Worm (Caenorhabditis elegans) whole organism, young adult: ENCODE measurements around the gene F38A5.22.
A peak's percentile ranks its signal among the peaks of the same experiment; 100 is the strongest.

Experiments used
- B0261.1 ChIP-seq: sonication (generic microtip); optimal IDR thresholded peaks from 2 replicates; lab custom pipeline; 2016; ENCODE audit warnings: mild to moderate bottlenecking, missing genetic modification characterization, moderate library complexity, missing compliant biosample characterization
- C06A6.2 ChIP-seq: fragments of 200-800 bp; sonication (Bioruptor generic); conservative IDR thresholded peaks from 2 replicates; pipeline ENCODE4 v1.3.6; 2022; ENCODE audit warnings: missing genetic modification characterization, missing compliant biosample characterization
- D2030.7 ChIP-seq: fragments of 200-800 bp; sonication (Bioruptor generic); IDR thresholded peaks from 2 replicates; pipeline ENCODE4 v1.3.6; 2022; ENCODE audit warnings: missing genetic modification reagents, missing genetic modification characterization, missing compliant biosample characterization
- F37B4.10 ChIP-seq: fragments of 200-800 bp; sonication (Bioruptor generic); IDR thresholded peaks from 2 replicates; pipeline ENCODE4 v1.3.6; 2022; ENCODE audit warnings: missing genetic modification characterization, missing compliant biosample characterization
- F57C9.4 ChIP-seq: sonication (generic microtip); optimal IDR thresholded peaks from 2 replicates; lab custom pipeline; 2017; ENCODE audit warnings: mild to moderate bottlenecking, missing genetic modification characterization, missing compliant biosample characterization
- T26A5.8 ChIP-seq: sonication (generic microtip); optimal IDR thresholded peaks from 2 replicates; lab custom pipeline; 2016; ENCODE audit warnings: missing genetic modification characterization, missing compliant biosample characterization
- Y56A3A.18 ChIP-seq: fragments of 200-800 bp; sonication (Bioruptor generic); IDR thresholded peaks from 2 replicates; pipeline ENCODE4 v1.3.6; 2022; ENCODE audit warnings: missing genetic modification reagents, missing genetic modification characterization, missing compliant biosample characterization
- Y79H2A.3 ChIP-seq: fragments of 200-800 bp; sonication (Bioruptor generic); conservative IDR thresholded peaks from 2 replicates; pipeline ENCODE4 v1.3.6; 2022; ENCODE audit warnings: missing genetic modification reagents, missing genetic modification characterization, missing compliant biosample characterization
- athp-1 ChIP-seq: sonication (generic microtip); optimal IDR thresholded peaks from 2 replicates; lab custom pipeline; 2017; ENCODE audit warnings: mild to moderate bottlenecking, missing genetic modification characterization, missing compliant biosample characterization
- attf-5 ChIP-seq: fragments of 200-800 bp; sonication (Bioruptor generic); optimal IDR thresholded peaks from 2 replicates; lab custom pipeline; 2018; ENCODE audit warnings: mild to moderate bottlenecking, missing genetic modification characterization, missing compliant biosample characterization
- cebp-1 ChIP-seq, 2 experiments: fragments of 200-800 bp in 1 of 2; sonication (Bioruptor generic) in 1 of 2; sonication (generic microtip) in 1 of 2; IDR thresholded peaks in 1 of 2; optimal IDR thresholded peaks in 1 of 2; 2 replicates each; pipeline versions ENCODE4 v1.3.6 to Lab custom; 2017 to 2022; ENCODE audit warnings: missing compliant biosample characterization in 2 of 2, missing genetic modification characterization in 2 of 2, mild to moderate bottlenecking in 1 of 2, missing genetic modification reagents in 1 of 2, moderate library complexity in 1 of 2
- cebp-2 ChIP-seq: fragments of 200-800 bp; sonication (Bioruptor generic); IDR thresholded peaks from 2 replicates; pipeline ENCODE4 v1.3.6; 2022; ENCODE audit warnings: missing genetic modification characterization, missing compliant biosample characterization
- ceh-40 ChIP-seq: fragments of 200-800 bp; sonication (Bioruptor generic); IDR thresholded peaks from 2 replicates; pipeline ENCODE4 v1.3.6; 2022; ENCODE audit warnings: missing genetic modification characterization, missing compliant biosample characterization
- ceh-91 ChIP-seq: fragments of 200-800 bp; sonication (Bioruptor generic); IDR thresholded peaks from 2 replicates; pipeline ENCODE4 v1.3.6; 2022; ENCODE audit warnings: missing genetic modification reagents, missing genetic modification characterization, missing compliant biosample characterization
- die-1 ChIP-seq: sonication (generic microtip); optimal IDR thresholded peaks from 2 replicates; lab custom pipeline; 2016; ENCODE audit warnings: missing genotype, mild to moderate bottlenecking, missing genetic modification characterization, missing compliant biosample characterization
- efl-1 ChIP-seq: fragments of 150-350 bp; optimal IDR thresholded peaks from 2 replicates; lab custom pipeline; 2014; ENCODE audit warnings: missing biosample characterization, missing genetic modification reagents, missing genetic modification characterization
- egrh-3 ChIP-seq: fragments of 200-800 bp; sonication (Bioruptor generic); IDR thresholded peaks from 2 replicates; pipeline ENCODE4 v1.3.6; 2022; ENCODE audit warnings: missing genetic modification reagents, missing genetic modification characterization, missing compliant biosample characterization
- him-1 ChIP-seq: sonication (generic microtip); optimal IDR thresholded peaks from 2 replicates; lab custom pipeline; 2016; ENCODE audit warnings: missing genotype, missing genetic modification reagents, missing genetic modification characterization, missing compliant biosample characterization
- hlh-12 ChIP-seq: sonication (generic microtip); optimal IDR thresholded peaks from 2 replicates; lab custom pipeline; 2016; ENCODE audit warnings: missing genetic modification characterization, missing compliant biosample characterization
- hmg-1.2 ChIP-seq: fragments of 200-800 bp; sonication (Bioruptor generic); IDR thresholded peaks from 2 replicates; pipeline ENCODE4 v1.3.6; 2022; ENCODE audit warnings: missing genetic modification reagents, missing genetic modification characterization, missing compliant biosample characterization
- let-607 ChIP-seq, 2 experiments: fragments of 200-800 bp in 1 of 2; sonication (Bioruptor generic) in 1 of 2; sonication (generic microtip) in 1 of 2; optimal IDR thresholded peaks; 2 replicates each; lab custom pipeline; 2016 to 2018; ENCODE audit warnings: mild to moderate bottlenecking in 2 of 2, missing compliant biosample characterization in 2 of 2, missing genetic modification characterization in 2 of 2, moderate library complexity in 2 of 2, missing genotype in 1 of 2
- madf-3 ChIP-seq: fragments of 200-800 bp; sonication (Bioruptor generic); IDR thresholded peaks from 2 replicates; pipeline ENCODE4 v1.3.6; 2022; ENCODE audit warnings: missing genetic modification reagents, missing genetic modification characterization, missing compliant biosample characterization
- mcd-1 ChIP-seq: fragments of 200-800 bp; sonication (Bioruptor generic); IDR thresholded peaks from 2 replicates; pipeline ENCODE4 v1.3.6; 2022; ENCODE audit warnings: missing genetic modification reagents, missing genetic modification characterization, missing compliant biosample characterization
- mxl-1 ChIP-seq: sonication (generic microtip); optimal IDR thresholded peaks from 2 replicates; lab custom pipeline; 2016; ENCODE audit warnings: missing genetic modification characterization, missing compliant biosample characterization
- nfyb-1 ChIP-seq: fragments of 200-800 bp; sonication (Bioruptor generic); IDR thresholded peaks from 2 replicates; pipeline ENCODE4 v1.3.6; 2022; ENCODE audit warnings: missing genetic modification reagents, missing genetic modification characterization, missing compliant biosample characterization
- nhr-80 ChIP-seq: sonication (generic microtip); optimal IDR thresholded peaks from 2 replicates; lab custom pipeline; 2016; ENCODE audit warnings: missing genetic modification characterization, missing compliant biosample characterization
- repo-1 ChIP-seq: sonication (generic microtip); optimal IDR thresholded peaks from 2 replicates; lab custom pipeline; 2017; ENCODE audit warnings: mild to moderate bottlenecking, missing genetic modification characterization, missing compliant biosample characterization
- sdz-38 ChIP-seq: sonication (generic microtip); optimal IDR thresholded peaks from 2 replicates; lab custom pipeline; 2016; ENCODE audit warnings: missing genotype, missing genetic modification characterization, missing compliant biosample characterization
- snpc-1.1 ChIP-seq: sonication (generic microtip); optimal IDR thresholded peaks from 2 replicates; lab custom pipeline; 2017; ENCODE audit warnings: missing genetic modification characterization, mild to moderate bottlenecking, missing compliant biosample characterization, antibody characterized with exemption, moderate library complexity, missing genotype, missing genetic modification reagents; ENCODE audit not compliant: insufficient read depth
- snpc-4 ChIP-seq, 5 experiments: fragments of 150-350 bp in 1 of 5; sonication (generic microtip) in 4 of 5; optimal IDR thresholded peaks; 2 replicates each; lab custom pipeline; 2014 to 2018; ENCODE audit warnings: missing genetic modification characterization in 5 of 5, missing biosample characterization in 3 of 5, antibody characterized with exemption in 2 of 5, mild to moderate bottlenecking in 2 of 5, missing compliant biosample characterization in 2 of 5, missing genotype in 2 of 5, moderate library complexity in 2 of 5, missing genetic modification reagents in 1 of 5
- somi-1 ChIP-seq: fragments of 200-800 bp; sonication (Bioruptor generic); optimal IDR thresholded peaks from 2 replicates; lab custom pipeline; 2018; ENCODE audit warnings: mild to moderate bottlenecking, missing genetic modification characterization, missing compliant biosample characterization
- tbx-9 ChIP-seq: sonication (generic microtip); optimal IDR thresholded peaks from 2 replicates; lab custom pipeline; 2016; ENCODE audit warnings: borderline replicate concordance, missing genetic modification characterization, inconsistent platforms, missing compliant biosample characterization
- tlf-1 ChIP-seq: fragments of 200-800 bp; sonication (Bioruptor generic); optimal IDR thresholded peaks from 2 replicates; lab custom pipeline; 2018; ENCODE audit warnings: mild to moderate bottlenecking, missing genetic modification characterization, missing compliant biosample characterization
- ztf-18 ChIP-seq: sonication (generic microtip); optimal IDR thresholded peaks from 2 replicates; lab custom pipeline; 2016; ENCODE audit warnings: missing genotype, mild to moderate bottlenecking, missing genetic modification characterization, missing compliant biosample characterization
- ztf-25 ChIP-seq: fragments of 200-800 bp; sonication (Bioruptor generic); IDR thresholded peaks from 2 replicates; pipeline ENCODE4 v1.3.6; 2022; ENCODE audit warnings: missing genetic modification reagents, missing genetic modification characterization, missing compliant biosample characterization

F38A5.22 gene

DNA sequence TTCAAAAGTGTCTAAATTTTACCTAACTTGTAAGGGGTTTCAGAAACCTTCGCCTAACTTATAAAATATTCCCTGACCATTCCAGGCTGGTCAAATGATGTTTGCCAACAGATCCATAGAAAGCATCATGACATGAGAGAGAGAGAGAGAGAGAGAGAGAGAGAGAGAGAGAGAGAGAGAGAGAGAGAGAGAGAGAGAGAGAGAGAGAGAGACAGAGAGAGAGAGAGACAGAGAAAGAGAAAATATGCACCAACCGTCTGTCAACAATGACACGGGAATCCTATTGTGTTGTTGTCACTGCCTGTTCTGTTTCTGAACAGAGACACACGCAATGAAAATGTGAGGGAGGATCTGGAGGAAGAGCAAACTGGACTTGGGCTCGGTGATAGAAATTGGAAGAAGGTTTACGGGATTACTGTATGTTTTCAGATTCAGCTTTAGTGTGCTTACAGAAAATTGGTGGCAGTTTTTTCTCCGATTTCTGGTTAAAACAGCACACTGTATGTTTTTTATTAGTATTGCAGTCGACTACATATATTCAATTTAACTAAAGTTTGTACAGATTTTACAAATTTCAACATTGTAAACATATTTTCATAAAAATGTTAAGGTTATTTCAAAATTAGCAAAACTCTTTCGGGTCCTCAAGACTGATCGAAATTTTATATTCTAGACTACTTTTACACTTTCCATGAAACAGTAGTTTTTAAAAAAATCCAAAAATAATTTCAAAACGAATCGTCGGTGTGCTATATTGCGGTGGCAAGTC lies 19.6 kb downstream of the F38A5.22 start:
- TF ChIP-seq somi-1 (GFP tag; lab: Kevin White, UChicago) (no peak), attf-5 (GFP tag; lab: Kevin White, UChicago) (peak; percentile 25), hmg-1.2 (GFP tag; lab: Robert Waterston, UW) (peak; percentile 55), mcd-1 (GFP tag; lab: Robert Waterston, UW) (peak; percentile 35; the same call in 1 of the 2 replicates), egrh-3 (GFP tag; lab: Robert Waterston, UW) (0 out of 2 replicates have a peak, but pooled peaks have one; percentile 21)

ce11 chrIV:6574343-6574742 lies 21.4 kb downstream of the F38A5.22 start:
- TF ChIP-seq nhr-80 (tag; lab: Kevin White, UChicago) (peak; percentile 94), D2030.7 (no peak), ceh-40 (GFP tag; lab: Robert Waterston, UW) (no peak), ztf-18 (tag; lab: Kevin White, UChicago) (no peak), cebp-1 (GFP tag; IDR thresholded peaks at IDR 0.05; lab: Robert Waterston, UW) (no peak), cebp-1 (tag; optimal IDR thresholded peaks at IDR 0.05; lab: Kevin White, UChicago) (peak; percentile 47), C06A6.2 (GFP tag; lab: Robert Waterston, UW) (no peak), F57C9.4 (tag; lab: Kevin White, UChicago) (no peak), repo-1 (tag; lab: Kevin White, UChicago) (no peak), nfyb-1 (peak; percentile 51; the same call in 1 of the 2 replicates), let-607 (tag; optimal IDR thresholded peaks at IDR 0.05; lab: Kevin White, UChicago) (peak; percentile 27 to 79), attf-5 (GFP tag; lab: Kevin White, UChicago) (peak; percentile 30), athp-1 (tag; lab: Kevin White, UChicago) (no peak), Y56A3A.18 (GFP tag; lab: Robert Waterston, UW) (0 out of 2 replicates have a peak, but pooled peaks have one; percentile 10), sdz-38 (tag; lab: Kevin White, UChicago) (no peak)

ce11 chrIV:6572655-6573054 lies 23.1 kb downstream of the F38A5.22 start:
- peak; percentile 12 for TF ChIP-seq nhr-80 (tag; lab: Kevin White, UChicago)
- TF ChIP-seq ztf-18 (tag; lab: Kevin White, UChicago): no peak
- TF ChIP-seq cebp-1 (GFP tag; IDR thresholded peaks at IDR 0.05; lab: Robert Waterston, UW): no peak
- TF ChIP-seq cebp-1 (tag; optimal IDR thresholded peaks at IDR 0.05; lab: Kevin White, UChicago): peak; percentile 47
- TF ChIP-seq hmg-1.2 (GFP tag; lab: Robert Waterston, UW): peak; percentile 74

- no peak for TF ChIP-seq nfyb-1
Observed at ce11 chrIV:6572238-6572637, 23.5 kb downstream of the F38A5.22 start, which contains the start of gene bicd-1. bicd-1 (minus strand) TSS chrIV:6572338.

DNA sequence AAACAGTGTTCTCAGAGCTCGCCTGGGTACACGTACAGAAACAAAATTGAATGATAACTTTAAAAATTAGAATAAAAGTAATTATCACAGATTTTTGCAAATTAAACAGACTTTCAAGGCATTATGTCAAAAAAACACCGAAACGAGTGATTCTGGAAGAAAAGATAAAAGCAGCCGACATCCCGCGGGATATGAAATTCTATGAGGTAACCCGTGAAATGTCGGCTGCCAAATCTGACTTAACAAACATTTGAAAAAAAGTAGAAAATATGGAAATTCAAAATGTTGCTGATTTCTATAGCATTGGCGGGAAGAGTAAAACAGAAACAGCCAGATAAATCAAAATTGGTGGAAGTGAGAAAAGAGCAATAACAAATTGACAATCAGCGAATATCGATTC lies 30.1 kb downstream of the F38A5.22 start:
- TF ChIP-seq hlh-12 (tag; lab: Kevin White, UChicago) (no peak), snpc-4 (GFP tag; optimal IDR thresholded peaks at IDR 0.05; lab: Kevin White, UChicago) (peak; percentile 47), snpc-4 (tag; optimal IDR thresholded peaks at IDR 0.05; lab: Kevin White, UChicago) (peak; percentile 3 to 76 (median 66)), snpc-1.1 (peak; percentile 82), somi-1 (GFP tag; lab: Kevin White, UChicago) (no peak), ztf-25 (GFP tag; lab: Robert Waterston, UW) (no peak)

DNA sequence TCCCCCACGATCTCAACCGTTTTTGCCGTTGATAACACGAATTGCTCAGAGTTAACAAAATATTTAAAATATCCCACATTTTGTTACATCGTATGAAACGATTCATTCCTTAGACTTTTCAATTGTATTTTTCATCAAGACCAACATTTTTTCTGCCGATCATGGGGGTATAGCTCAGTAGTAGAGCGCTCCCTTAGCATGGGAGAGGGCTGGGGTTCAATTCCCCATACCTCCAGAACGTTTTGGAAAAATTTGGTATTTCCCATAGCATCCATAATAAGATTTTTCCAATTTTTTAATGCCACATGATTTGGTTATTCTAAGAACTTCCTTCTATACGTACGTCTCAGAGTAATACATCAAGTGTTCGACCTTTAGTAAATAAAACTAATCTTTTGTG lies 33.7 kb downstream of the F38A5.22 start:
- TF ChIP-seq T26A5.8 (no peak), tlf-1 (GFP tag; lab: Kevin White, UChicago) (no peak), F57C9.4 (tag; lab: Kevin White, UChicago) (no peak), ceh-91 (GFP tag; lab: Robert Waterston, UW) (no peak), cebp-2 (no peak), die-1 (tag; lab: Kevin White, UChicago) (no peak), tbx-9 (no peak), Y79H2A.3 (GFP tag; lab: Robert Waterston, UW) (no peak), efl-1 (GFP tag; lab: Kevin White, UChicago) (no peak), him-1 (peak; percentile 32), madf-3 (GFP tag; lab: Robert Waterston, UW) (no peak), mxl-1 (tag; lab: Kevin White, UChicago) (no peak), D2030.7 (no peak), B0261.1 (tag; lab: Kevin White, UChicago) (peak; percentile 39), F37B4.10 (GFP tag; lab: Robert Waterston, UW) (no peak), snpc-4 (GFP tag; optimal IDR thresholded peaks at IDR 0.05; lab: Kevin White, UChicago) (no peak), snpc-4 (tag; optimal IDR thresholded peaks at IDR 0.05; lab: Kevin White, UChicago) (peak in 1 of 4 experiments; percentile 71)
